Worm (Caenorhabditis elegans) whole organism, L2 larva: ENCODE measurements around the gene Y17D7C.1.
"Not testable (repeated sequence)": the region's sequence is repeated elsewhere in the genome, so short reads cannot be mapped to it uniquely, and the experiment has no call there.

ENCODE experiments used
- nhr-77 ChIP-seq: fragments of 150-350 bp; optimal IDR thresholded peaks from 2 replicates; lab custom pipeline; 2014; ENCODE audit warnings: missing biosample characterization, missing genetic modification characterization
- snpc-4 ChIP-seq: fragments of 150-350 bp; optimal IDR thresholded peaks from 2 replicates; lab custom pipeline; 2014; ENCODE audit warnings: missing biosample characterization, missing genetic modification characterization
- ztf-4 ChIP-seq: fragments of 150-350 bp; optimal IDR thresholded peaks from 2 replicates; lab custom pipeline; 2014; ENCODE audit warnings: missing biosample characterization, missing genetic modification characterization

Gene Y17D7C.1

DNA sequence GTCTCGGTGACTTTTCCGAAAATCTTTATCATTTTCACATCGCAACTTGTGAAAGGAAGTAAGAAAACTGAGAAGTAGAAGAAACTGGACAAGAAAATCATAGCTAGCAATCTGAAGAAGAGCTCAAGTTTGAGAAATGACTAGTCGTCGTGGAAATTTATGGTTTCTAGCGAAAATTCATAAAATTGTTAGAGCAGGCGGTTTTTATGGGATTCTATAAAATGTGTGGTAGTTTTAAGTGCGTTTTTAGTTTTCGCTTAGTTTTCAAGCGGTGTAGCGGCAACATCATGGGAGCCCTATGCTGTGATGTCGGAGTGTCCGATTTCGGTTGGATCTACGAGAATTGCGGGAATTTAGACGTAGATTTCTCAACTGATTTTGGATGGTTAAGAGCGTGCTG is 48.0 kb downstream of the Y17D7C.1 start, which contains the start of gene clec-254:
TSS of gene clec-254 (minus strand) at position 101 of the 400 bp plus-strand sequence.
- TF ChIP-seq nhr-77; ztf-4 (tag; lab: Kevin White, UChicago); snpc-4 (tag; lab: Kevin White, UChicago): not testable (repeated sequence)
